Fruit fly (Drosophila melanogaster) whole organism, embryonic: Measurements from ENCODE around the gene Tailor.

Source experiments
- BEAF-32 ChIP-seq: fragments of 200-800 bp; sonication (Bioruptor generic); optimal IDR thresholded peaks from 3 replicates; lab custom pipeline; 2017; ENCODE audit warnings: missing biosample characterization, missing genetic modification characterization, mild to moderate bottlenecking, moderate library complexity, missing genetic modification reagents
- Bdp1 ChIP-seq: fragments of 200-800 bp; sonication (Bioruptor generic); optimal IDR thresholded peaks from 3 replicates; lab custom pipeline; 2016; ENCODE audit warnings: missing biosample characterization, missing genetic modification characterization
- CG10209 ChIP-seq: fragments of 200-800 bp; sonication (Bioruptor generic); optimal IDR thresholded peaks from 3 replicates; lab custom pipeline; 2017; ENCODE audit warnings: missing biosample characterization, mild to moderate bottlenecking, missing genetic modification characterization, missing genetic modification reagents
- CG13287 ChIP-seq: fragments of 200-800 bp; sonication (Bioruptor generic); IDR thresholded peaks from 2 replicates; pipeline ENCODE4 v1.3.6; 2022; ENCODE audit warnings: missing biosample characterization, missing genetic modification characterization; ENCODE audit not compliant: partially characterized antibody
- CG13894 ChIP-seq: fragments of 200-800 bp; sonication (Bioruptor generic); optimal IDR thresholded peaks from 3 replicates; lab custom pipeline; 2018; ENCODE audit warnings: missing biosample characterization, mild to moderate bottlenecking, missing genetic modification characterization, moderate library complexity
- CG14860 ChIP-seq: fragments of 200-800 bp; sonication (Bioruptor generic); IDR thresholded peaks from 3 replicates; pipeline ENCODE4 v1.3.6; 2022; ENCODE audit warnings: missing biosample characterization, missing genetic modification characterization; ENCODE audit not compliant: partially characterized antibody
- CG16813 ChIP-seq: fragments of 200-800 bp; sonication (Bioruptor generic); IDR thresholded peaks from 3 replicates; pipeline ENCODE4 v1.3.6; 2022; ENCODE audit warnings: missing biosample characterization, missing genetic modification characterization; ENCODE audit not compliant: partially characterized antibody
- CG17328 ChIP-seq: fragments of 200-800 bp; sonication (Bioruptor generic); IDR thresholded peaks from 2 replicates; pipeline ENCODE4 v1.3.6; 2022; ENCODE audit warnings: missing biosample characterization, missing genetic modification characterization
- CG2129 ChIP-seq: fragments of 200-800 bp; sonication (Bioruptor generic); IDR thresholded peaks from 2 replicates; pipeline ENCODE4 v1.3.6; 2022; ENCODE audit warnings: missing biosample characterization, missing genetic modification characterization; ENCODE audit not compliant: partially characterized antibody
- CG3281 ChIP-seq: fragments of 200-800 bp; sonication (Bioruptor generic); optimal IDR thresholded peaks from 3 replicates; lab custom pipeline; 2017; ENCODE audit warnings: missing biosample characterization, mild to moderate bottlenecking, missing genetic modification characterization
- CG3407 ChIP-seq: fragments of 200-800 bp; sonication (Bioruptor generic); optimal IDR thresholded peaks from 2 replicates; lab custom pipeline; 2018; ENCODE audit warnings: missing biosample characterization, mild to moderate bottlenecking, missing genetic modification characterization
- CG34376 ChIP-seq: fragments of 200-800 bp; sonication (Bioruptor generic); optimal IDR thresholded peaks from 2 replicates; lab custom pipeline; 2018; ENCODE audit warnings: missing biosample characterization, mild to moderate bottlenecking, missing genetic modification characterization
- CG42726 ChIP-seq: fragments of 200-800 bp; sonication (Bioruptor generic); IDR thresholded peaks from 2 replicates; pipeline ENCODE4 v1.3.6; 2022; ENCODE audit warnings: missing biosample characterization, missing genetic modification characterization; ENCODE audit not compliant: partially characterized antibody
- CG6791 ChIP-seq: fragments of 200-800 bp; sonication (Bioruptor generic); IDR thresholded peaks from 3 replicates; pipeline ENCODE4 v1.3.6; 2022; ENCODE audit warnings: missing biosample characterization, missing genetic modification characterization; ENCODE audit not compliant: partially characterized antibody
- CG8359 ChIP-seq: fragments of 200-800 bp; sonication (Bioruptor generic); optimal IDR thresholded peaks from 2 replicates; lab custom pipeline; 2017; ENCODE audit warnings: missing biosample characterization, mild to moderate bottlenecking, missing genetic modification characterization, borderline replicate concordance
- CG9797 ChIP-seq: fragments of 200-800 bp; sonication (Bioruptor generic); optimal IDR thresholded peaks from 3 replicates; lab custom pipeline; 2018; ENCODE audit warnings: missing biosample characterization, mild to moderate bottlenecking, missing genetic modification characterization
- D19B ChIP-seq: fragments of 200-800 bp; sonication (Bioruptor generic); optimal IDR thresholded peaks from 2 replicates; lab custom pipeline; 2017; ENCODE audit warnings: missing biosample characterization, mild to moderate bottlenecking, missing genetic modification characterization
- Dbx ChIP-seq: fragments of 200-800 bp; sonication (Bioruptor generic); IDR thresholded peaks from 3 replicates; pipeline ENCODE4 v1.3.6; 2022; ENCODE audit warnings: missing biosample characterization, missing genetic modification characterization
- Dek ChIP-seq: fragments of 200-800 bp; sonication (Bioruptor generic); optimal IDR thresholded peaks from 3 replicates; lab custom pipeline; 2019; ENCODE audit warnings: missing biosample characterization, mild to moderate bottlenecking, missing genetic modification characterization, moderate library complexity
- Doc3 ChIP-seq: fragments of 200-800 bp; sonication (Bioruptor generic); IDR thresholded peaks from 3 replicates; pipeline ENCODE4 v1.3.6; 2022; ENCODE audit warnings: missing biosample characterization, missing genetic modification characterization; ENCODE audit not compliant: partially characterized antibody
- Dref ChIP-seq: fragments of 200-800 bp; sonication (Bioruptor generic); IDR thresholded peaks from 2 replicates; pipeline ENCODE4 v1.3.6; 2022; ENCODE audit warnings: missing biosample characterization, missing genetic modification characterization
- E2f2 ChIP-seq: fragments of 200-800 bp; sonication (Bioruptor generic); IDR thresholded peaks from 2 replicates; pipeline ENCODE4 v1.3.6; 2022; ENCODE audit warnings: missing biosample characterization, missing genetic modification characterization
- Ets97D ChIP-seq: fragments of 200-800 bp; sonication (Bioruptor generic); optimal IDR thresholded peaks from 3 replicates; lab custom pipeline; 2016; ENCODE audit warnings: missing biosample characterization, missing genetic modification characterization
- Fer1 ChIP-seq: fragments of 200-800 bp; sonication (Bioruptor generic); optimal IDR thresholded peaks from 2 replicates; lab custom pipeline; 2017; ENCODE audit warnings: missing biosample characterization, mild to moderate bottlenecking, missing genetic modification characterization
- GATAe ChIP-seq: fragments of 200-800 bp; sonication (Bioruptor generic); conservative IDR thresholded peaks from 2 replicates; pipeline ENCODE4 v1.3.6; 2022; ENCODE audit warnings: missing biosample characterization, missing genetic modification characterization
- NC2β ChIP-seq: fragments of 200-800 bp; sonication (Bioruptor generic); optimal IDR thresholded peaks from 2 replicates; lab custom pipeline; 2016; ENCODE audit warnings: missing biosample characterization, missing genetic modification characterization
- Scr ChIP-seq: fragments of 200-800 bp; sonication (Bioruptor generic); IDR thresholded peaks from 2 replicates; pipeline ENCODE4 v1.3.6; 2022; ENCODE audit warnings: missing biosample characterization, missing genetic modification characterization; ENCODE audit not compliant: partially characterized antibody
- abd-A ChIP-seq: fragments of 200-800 bp; sonication (Bioruptor generic); optimal IDR thresholded peaks from 3 replicates; lab custom pipeline; 2019; ENCODE audit warnings: missing biosample characterization, mild to moderate bottlenecking, missing genetic modification characterization, moderate library complexity
- amos ChIP-seq: fragments of 200-800 bp; sonication (Bioruptor generic); IDR thresholded peaks from 2 replicates; pipeline ENCODE4 v1.3.6; 2022; ENCODE audit warnings: missing biosample characterization, missing genetic modification characterization; ENCODE audit not compliant: partially characterized antibody
- ato ChIP-seq: fragments of 200-800 bp; sonication (Bioruptor generic); IDR thresholded peaks from 2 replicates; pipeline ENCODE4 v1.3.6; 2022; ENCODE audit warnings: missing biosample characterization, missing genetic modification characterization; ENCODE audit not compliant: partially characterized antibody
- bcd ChIP-seq: fragments of 200-800 bp; sonication (Bioruptor generic); optimal IDR thresholded peaks from 2 replicates; lab custom pipeline; 2017; ENCODE audit warnings: missing biosample characterization, mild to moderate bottlenecking, missing genetic modification characterization
- cas ChIP-seq: fragments of 200-800 bp; sonication (Bioruptor generic); IDR thresholded peaks from 2 replicates; pipeline ENCODE4 v1.3.6; 2022; ENCODE audit warnings: missing biosample characterization, missing genetic modification characterization
- chinmo ChIP-seq: fragments of 200-800 bp; sonication (Bioruptor generic); IDR thresholded peaks from 4 replicates; pipeline ENCODE4 v1.3.6; 2022; ENCODE audit warnings: missing biosample characterization, missing genetic modification characterization; ENCODE audit not compliant: partially characterized antibody
- dpn ChIP-seq, 2 experiments: fragments of 200-800 bp; sonication (Bioruptor generic); optimal IDR thresholded peaks; 3 replicates each; lab custom pipeline; 2016; ENCODE audit warnings: missing biosample characterization in 2 of 2, missing genetic modification characterization in 2 of 2
- exex ChIP-seq: fragments of 200-800 bp; sonication (Bioruptor generic); optimal IDR thresholded peaks from 4 replicates; lab custom pipeline; 2018; ENCODE audit warnings: missing biosample characterization, mild to moderate bottlenecking, missing genetic modification characterization, moderate library complexity
- gce ChIP-seq: fragments of 200-800 bp; sonication (Bioruptor generic); IDR thresholded peaks from 3 replicates; pipeline ENCODE4 v1.3.6; 2022; ENCODE audit warnings: missing biosample characterization, missing genetic modification characterization
- hb ChIP-seq: fragments of 200-800 bp; sonication (Bioruptor generic); IDR thresholded peaks from 3 replicates; pipeline ENCODE4 v1.3.6; 2022; ENCODE audit warnings: missing biosample characterization, missing genetic modification characterization; ENCODE audit not compliant: partially characterized antibody
- hbn ChIP-seq: fragments of 200-800 bp; sonication (Bioruptor generic); IDR thresholded peaks from 2 replicates; pipeline ENCODE4 v1.3.6; 2022; ENCODE audit warnings: missing biosample characterization, missing genetic modification characterization; ENCODE audit not compliant: partially characterized antibody
- mam ChIP-seq: fragments of 200-800 bp; sonication (Bioruptor generic); optimal IDR thresholded peaks from 3 replicates; lab custom pipeline; 2016; ENCODE audit warnings: missing biosample characterization, missing genetic modification characterization
- mirr ChIP-seq: fragments of 200-800 bp; sonication (Bioruptor generic); optimal IDR thresholded peaks from 3 replicates; lab custom pipeline; 2018; ENCODE audit warnings: missing biosample characterization, mild to moderate bottlenecking, missing genetic modification characterization
- nerfin-2 ChIP-seq: fragments of 200-800 bp; sonication (Bioruptor generic); IDR thresholded peaks from 2 replicates; pipeline ENCODE4 v1.3.6; 2022; ENCODE audit warnings: missing biosample characterization, missing genetic modification characterization; ENCODE audit not compliant: partially characterized antibody
- pho ChIP-seq: fragments of 200-800 bp; sonication (Bioruptor generic); optimal IDR thresholded peaks from 2 replicates; lab custom pipeline; 2016; ENCODE audit warnings: missing biosample characterization, missing genetic modification characterization
- pzg ChIP-seq: fragments of 200-800 bp; sonication (Bioruptor generic); optimal IDR thresholded peaks from 3 replicates; lab custom pipeline; 2018; ENCODE audit warnings: missing biosample characterization, mild to moderate bottlenecking, missing genetic modification characterization, moderate library complexity
- sd ChIP-seq: fragments of 200-800 bp; sonication (Bioruptor generic); optimal IDR thresholded peaks from 3 replicates; lab custom pipeline; 2018; ENCODE audit warnings: missing biosample characterization, mild to moderate bottlenecking, missing genetic modification characterization, moderate library complexity
- sens ChIP-seq: fragments of 200-800 bp; sonication (Bioruptor generic); peaks from one replicate; lab custom pipeline; 2016; ENCODE audit warnings: missing biosample characterization, missing genetic modification characterization
- trem ChIP-seq: fragments of 200-800 bp; optimal IDR thresholded peaks from 3 replicates; lab custom pipeline; 2019; ENCODE audit warnings: missing biosample characterization, mild to moderate bottlenecking, missing genetic modification characterization, moderate library complexity

Tailor gene

DNA sequence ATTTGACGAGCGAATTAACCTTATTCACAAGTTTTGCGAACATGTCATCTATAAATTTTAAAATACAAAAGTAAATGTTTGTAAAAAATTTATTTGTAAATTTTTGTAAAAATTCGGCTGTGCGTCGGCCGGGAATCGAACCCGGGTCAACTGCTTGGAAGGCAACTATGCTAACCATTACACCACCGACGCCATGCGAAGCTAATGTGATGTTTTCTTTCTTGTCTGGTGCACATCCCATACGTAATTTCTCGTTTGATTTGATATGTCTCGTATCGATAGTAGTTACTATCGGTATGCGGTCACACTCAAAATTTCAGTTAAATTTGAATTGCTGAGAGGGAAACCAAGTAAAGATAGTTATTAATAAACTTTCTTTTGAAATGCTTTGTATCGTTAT is 44.9 kb upstream of the Tailor start (continued):
- TF ChIP-seq CG16813 (GFP tag; lab: Robert Waterston, UW) (peak; percentile 94), E2f2 (GFP tag; lab: Robert Waterston, UW) (peak; percentile 85), Fer1 (GFP tag; lab: Kevin White, UChicago) (peak; percentile 62), BEAF-32 (GFP tag; lab: Kevin White, UChicago) (peak; percentile 79), CG9797 (peak; percentile 77), Dref (peak; percentile 67), Ets97D (GFP tag; lab: Kevin White, UChicago) (peak; percentile 1), CG6791 (GFP tag; lab: Robert Waterston, UW) (peak; percentile 98), Dek (tag; lab: Kevin White, UChicago) (no peak), gce (no peak; the same call in 2 of the 3 replicates), amos (GFP tag; lab: Robert Waterston, UW) (peak; percentile 92), CG8359 (no peak), sens (peak; percentile 64), trem (tag; lab: Kevin White, UChicago) (peak; percentile 73), CG42726 (GFP tag; lab: Robert Waterston, UW) (peak; percentile 95), CG10209 (GFP tag; lab: Kevin White, UChicago) (no peak), Bdp1 (GFP tag; lab: Kevin White, UChicago) (peak; percentile 100), chinmo (GFP tag; lab: Robert Waterston, UW) (peak; percentile 95; the same call in 3 of the 4 replicates), pzg (GFP tag; lab: Kevin White, UChicago) (peak; percentile 50), Scr (GFP tag; lab: Robert Waterston, UW) (peak; percentile 90), Doc3 (GFP tag; lab: Robert Waterston, UW) (peak; percentile 94), dpn (GFP tag; optimal IDR thresholded peaks at IDR 0.05; lab: Kevin White, UChicago) (no peak), nerfin-2 (peak; percentile 95), Dbx (GFP tag; lab: Robert Waterston, UW) (0 out of 3 replicates have a peak, but pooled peaks have one; percentile 32), hb (peak; percentile 88), CG2129 (GFP tag; lab: Robert Waterston, UW) (peak; percentile 81), CG3407 (GFP tag; lab: Kevin White, UChicago) (no peak)

DNA sequence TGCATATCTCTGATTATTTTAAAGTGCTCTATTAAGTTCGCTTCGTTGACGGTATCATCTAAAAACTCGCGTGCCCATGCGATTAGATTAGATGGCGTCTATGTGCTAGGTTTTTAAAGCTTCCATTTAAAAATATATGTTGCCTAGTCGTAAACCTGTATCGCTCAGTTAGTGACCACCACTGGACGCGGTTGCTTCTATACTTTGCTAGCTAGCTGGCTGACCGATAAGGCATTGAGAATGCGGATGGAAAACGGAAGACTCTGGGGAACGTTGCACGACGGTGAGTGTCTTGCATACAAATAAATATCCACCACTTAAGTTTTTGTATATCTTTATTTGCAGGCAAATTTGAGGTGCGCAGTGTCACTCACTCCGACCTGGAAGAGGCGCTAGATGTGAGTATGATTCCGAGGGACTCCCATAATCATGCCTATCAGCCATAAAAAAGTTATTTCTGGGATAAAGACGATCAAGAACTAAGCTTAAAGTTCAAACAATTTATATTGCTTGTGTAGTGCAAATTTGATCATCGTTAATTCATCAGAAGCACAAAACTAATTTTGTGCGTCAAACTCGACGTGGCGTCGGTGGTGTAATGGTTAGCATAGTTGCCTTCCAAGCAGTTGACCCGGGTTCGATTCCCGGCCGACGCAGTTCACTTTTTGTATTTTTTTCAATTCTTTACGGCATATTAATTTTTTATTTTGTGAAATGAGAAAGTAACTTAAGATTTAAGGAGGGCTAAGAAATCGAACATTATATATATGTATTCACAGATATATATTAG is 43.6 kb upstream of the Tailor start, which contains the start of gene CG31248:
CG31248 (plus strand) TSS at position 41 of the 790 bp plus-strand sequence.
- no peak for TF ChIP-seq bcd
- peak; percentile 3 for TF ChIP-seq pho (GFP tag; lab: Kevin White, UChicago)
- peak; percentile 68 for TF ChIP-seq Fer1 (GFP tag; lab: Kevin White, UChicago)
- peak; percentile 28 for TF ChIP-seq mirr (GFP tag; lab: Kevin White, UChicago)
- TF ChIP-seq chinmo (GFP tag; lab: Robert Waterston, UW), result peak; percentile 52; the same call in 1 of the 4 replicates
- TF ChIP-seq mam (GFP tag; lab: Kevin White, UChicago), result no peak
- TF ChIP-seq CG17328 (GFP tag; lab: Robert Waterston, UW), result no peak
- TF ChIP-seq CG3281 (GFP tag; lab: Kevin White, UChicago), result peak; percentile 21
- peak; percentile 82 for TF ChIP-seq exex (tag; lab: Kevin White, UChicago)
- TF ChIP-seq ato (GFP tag; lab: Robert Waterston, UW), result peak; percentile 67
- peak; percentile 69 for TF ChIP-seq sd (tag; lab: Kevin White, UChicago)
- TF ChIP-seq hbn, result peak; percentile 30; the same call in 1 of the 2 replicates
- TF ChIP-seq CG34376, result peak; percentile 89
- peak; percentile 40; the same call in 1 of the 2 replicates for TF ChIP-seq CG13287 (GFP tag; lab: Robert Waterston, UW)
- TF ChIP-seq cas, result no peak
- peak; percentile 77 for TF ChIP-seq GATAe (GFP tag; lab: Robert Waterston, UW)
- peak; percentile 39 for TF ChIP-seq CG13894 (tag; lab: Kevin White, UChicago)
- peak; percentile 78 for TF ChIP-seq amos (GFP tag; lab: Robert Waterston, UW)
- no peak for TF ChIP-seq NC2β (GFP tag; lab: Kevin White, UChicago)
- TF ChIP-seq D19B (GFP tag; lab: Kevin White, UChicago), result no peak
- peak; percentile 80 for TF ChIP-seq CG14860 (GFP tag; lab: Robert Waterston, UW)
- TF ChIP-seq abd-A (tag; lab: Kevin White, UChicago), result no peak
- peak; percentile 15 for TF ChIP-seq CG10209 (GFP tag; lab: Kevin White, UChicago)
